Worm (Caenorhabditis elegans) whole organism, mixed stage, embryonic: ENCODE data around the gene srv-21.

Experiments
- M03D4.4 ChIP-seq: sonication (generic microtip); optimal IDR thresholded peaks from 2 replicates; lab custom pipeline; 2017; ENCODE audit warnings: mild to moderate bottlenecking, missing genetic modification characterization, missing compliant biosample characterization
- bed-3 ChIP-seq: fragments of 200-800 bp; sonication (Bioruptor generic); optimal IDR thresholded peaks from 3 replicates; lab custom pipeline; 2018; ENCODE audit warnings: mild to moderate bottlenecking, missing genetic modification characterization, moderate library complexity, missing compliant biosample characterization
- ceh-39 ChIP-seq: fragments of 150-350 bp; optimal IDR thresholded peaks from 2 replicates; lab custom pipeline; 2014; ENCODE audit warnings: missing biosample characterization, missing genetic modification characterization
- ceh-43 ChIP-seq: fragments of 200-800 bp; sonication (Bioruptor generic); optimal IDR thresholded peaks from 2 replicates; lab custom pipeline; 2018; ENCODE audit warnings: mild to moderate bottlenecking, missing genetic modification characterization, moderate library complexity, missing compliant biosample characterization
- ceh-83 ChIP-seq: fragments of 200-800 bp; sonication (Bioruptor generic); optimal IDR thresholded peaks from 2 replicates; lab custom pipeline; 2018; ENCODE audit warnings: mild to moderate bottlenecking, missing genetic modification characterization, missing compliant biosample characterization
- ces-1 ChIP-seq: fragments of 150-350 bp; optimal IDR thresholded peaks from 2 replicates; lab custom pipeline; 2014; ENCODE audit warnings: missing biosample characterization, missing genetic modification reagents, missing genetic modification characterization
- drap-1 ChIP-seq: fragments of 200-800 bp; sonication (Bioruptor generic); optimal IDR thresholded peaks from 3 replicates; lab custom pipeline; 2018; ENCODE audit warnings: mild to moderate bottlenecking, missing genetic modification characterization, missing compliant biosample characterization
- elt-1 ChIP-seq: sonication (generic microtip); optimal IDR thresholded peaks from 2 replicates; lab custom pipeline; 2017; ENCODE audit warnings: missing genetic modification characterization, mild to moderate bottlenecking, missing compliant biosample characterization, antibody characterized with exemption, moderate library complexity, borderline replicate concordance; ENCODE audit not compliant: insufficient read depth
- elt-3 ChIP-seq: fragments of 150-350 bp; optimal IDR thresholded peaks from 2 replicates; lab custom pipeline; 2014; ENCODE audit warnings: missing biosample characterization, missing genetic modification characterization
- flh-1 ChIP-seq: fragments of 200-800 bp; sonication (Bioruptor generic); optimal IDR thresholded peaks from 2 replicates; lab custom pipeline; 2018; ENCODE audit warnings: mild to moderate bottlenecking, missing genetic modification characterization, moderate library complexity, missing compliant biosample characterization
- ham-2 ChIP-seq: fragments of 200-800 bp; sonication (Bioruptor generic); optimal IDR thresholded peaks from 2 replicates; lab custom pipeline; 2018; ENCODE audit warnings: mild to moderate bottlenecking, missing genetic modification characterization, missing compliant biosample characterization
- hlh-1 ChIP-seq: fragments of 150-350 bp; optimal IDR thresholded peaks from 2 replicates; lab custom pipeline; 2014; ENCODE audit warnings: missing biosample characterization, missing genetic modification reagents, missing genetic modification characterization
- lin-13 ChIP-seq: fragments of 150-350 bp; optimal IDR thresholded peaks from 2 replicates; lab custom pipeline; 2014; ENCODE audit warnings: missing biosample characterization, missing genetic modification characterization
- lin-32 ChIP-seq: fragments of 200-800 bp; sonication (Bioruptor generic); optimal IDR thresholded peaks from 2 replicates; lab custom pipeline; 2018; ENCODE audit warnings: mild to moderate bottlenecking, missing genetic modification characterization, missing compliant biosample characterization
- lsy-2 ChIP-seq: fragments of 150-350 bp; optimal IDR thresholded peaks from 2 replicates; lab custom pipeline; 2014; ENCODE audit warnings: missing biosample characterization, missing genetic modification characterization
- mab-5 ChIP-seq: fragments of 150-350 bp; optimal IDR thresholded peaks from 2 replicates; lab custom pipeline; 2014; ENCODE audit warnings: missing biosample characterization, missing genetic modification characterization
- mep-1 ChIP-seq: fragments of 150-350 bp; optimal IDR thresholded peaks from 2 replicates; lab custom pipeline; 2017; ENCODE audit warnings: missing biosample characterization, missing genetic modification reagents, missing genetic modification characterization, inconsistent platforms
- mls-2 ChIP-seq: sonication (generic microtip); optimal IDR thresholded peaks from 2 replicates; lab custom pipeline; 2016; ENCODE audit warnings: mild to moderate bottlenecking, missing genetic modification characterization, moderate library complexity, missing compliant biosample characterization
- nhr-12 ChIP-seq: fragments of 150-350 bp; optimal IDR thresholded peaks from 2 replicates; lab custom pipeline; 2014; ENCODE audit warnings: missing biosample characterization, missing genetic modification characterization
- nhr-2 ChIP-seq: fragments of 150-350 bp; optimal IDR thresholded peaks from 2 replicates; lab custom pipeline; 2014; ENCODE audit warnings: missing biosample characterization, missing genetic modification characterization
- nhr-237 ChIP-seq: fragments of 150-350 bp; optimal IDR thresholded peaks from 2 replicates; lab custom pipeline; 2014; ENCODE audit warnings: missing biosample characterization, missing genetic modification characterization
- nhr-28 ChIP-seq: fragments of 150-350 bp; optimal IDR thresholded peaks from 2 replicates; lab custom pipeline; 2014; ENCODE audit warnings: missing biosample characterization, missing genetic modification characterization
- nhr-76 ChIP-seq: sonication (generic microtip); optimal IDR thresholded peaks from 2 replicates; lab custom pipeline; 2017; ENCODE audit warnings: missing biosample characterization, missing genetic modification characterization
- sem-2 ChIP-seq: fragments of 200-800 bp; sonication (Bioruptor generic); optimal IDR thresholded peaks from 2 replicates; lab custom pipeline; 2018; ENCODE audit warnings: mild to moderate bottlenecking, missing genetic modification characterization, missing compliant biosample characterization
- snpc-4 ChIP-seq: fragments of 150-350 bp; optimal IDR thresholded peaks from 2 replicates; lab custom pipeline; 2014; ENCODE audit warnings: missing biosample characterization, missing genetic modification characterization
- sptf-1 ChIP-seq: sonication (generic microtip); optimal IDR thresholded peaks from 2 replicates; lab custom pipeline; 2017; ENCODE audit warnings: mild to moderate bottlenecking, missing genetic modification characterization, moderate library complexity, missing compliant biosample characterization
- tbx-8 ChIP-seq: fragments of 200-800 bp; sonication (Bioruptor generic); optimal IDR thresholded peaks from 2 replicates; lab custom pipeline; 2018; ENCODE audit warnings: mild to moderate bottlenecking, missing genetic modification characterization, moderate library complexity, missing compliant biosample characterization
- unc-39 ChIP-seq: fragments of 150-350 bp; optimal IDR thresholded peaks from 2 replicates; lab custom pipeline; 2014; ENCODE audit warnings: missing biosample characterization, missing genetic modification characterization
- unc-62 ChIP-seq: fragments of 150-350 bp; optimal IDR thresholded peaks from 2 replicates; lab custom pipeline; 2014; ENCODE audit warnings: missing biosample characterization, missing genetic modification reagents, missing genetic modification characterization
- zip-8 ChIP-seq: fragments of 150-350 bp; optimal IDR thresholded peaks from 2 replicates; lab custom pipeline; 2014; ENCODE audit warnings: missing biosample characterization, missing genetic modification characterization
- ztf-11 ChIP-seq: fragments of 150-350 bp; optimal IDR thresholded peaks from 2 replicates; lab custom pipeline; 2014; ENCODE audit warnings: missing biosample characterization, missing genetic modification characterization

The srv-21 gene

DNA sequence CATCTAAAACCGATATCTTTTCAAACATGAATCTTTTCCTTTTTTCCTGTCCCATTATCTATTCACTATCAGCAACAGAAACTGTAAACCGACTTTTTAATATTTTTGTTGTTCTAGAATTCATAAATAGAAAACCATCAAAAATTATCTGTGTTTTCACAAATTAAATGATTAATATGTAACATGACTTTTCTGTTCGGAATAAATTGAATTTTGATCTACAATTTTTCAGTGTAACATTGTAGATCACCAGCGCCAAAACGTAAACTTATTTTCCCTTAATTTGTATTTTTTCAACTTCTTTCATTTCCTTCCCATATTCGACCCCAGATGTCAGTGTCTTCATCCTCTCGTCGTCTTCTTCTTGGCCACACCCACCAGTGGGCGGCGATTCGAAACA is 14.1 kb upstream of the srv-21 start, which contains the start of gene H04M03.3:
H04M03.3 (plus strand) TSS at position 301 of the 400 bp plus-strand sequence.
- TF ChIP-seq ceh-83 (GFP tag; lab: Kevin White, UChicago) = no peak
- TF ChIP-seq nhr-237 = no peak
- no peak for TF ChIP-seq nhr-28 (tag; lab: Kevin White, UChicago)
- TF ChIP-seq snpc-4 (tag; lab: Kevin White, UChicago) = no peak
- no peak for TF ChIP-seq unc-39 (tag; lab: Kevin White, UChicago)
- TF ChIP-seq mep-1 (tag; lab: Kevin White, UChicago) = no peak
- no peak for TF ChIP-seq ces-1
- TF ChIP-seq ztf-11 (tag; lab: Kevin White, UChicago) = no peak
- TF ChIP-seq hlh-1 (tag; lab: Kevin White, UChicago) = no peak

DNA sequence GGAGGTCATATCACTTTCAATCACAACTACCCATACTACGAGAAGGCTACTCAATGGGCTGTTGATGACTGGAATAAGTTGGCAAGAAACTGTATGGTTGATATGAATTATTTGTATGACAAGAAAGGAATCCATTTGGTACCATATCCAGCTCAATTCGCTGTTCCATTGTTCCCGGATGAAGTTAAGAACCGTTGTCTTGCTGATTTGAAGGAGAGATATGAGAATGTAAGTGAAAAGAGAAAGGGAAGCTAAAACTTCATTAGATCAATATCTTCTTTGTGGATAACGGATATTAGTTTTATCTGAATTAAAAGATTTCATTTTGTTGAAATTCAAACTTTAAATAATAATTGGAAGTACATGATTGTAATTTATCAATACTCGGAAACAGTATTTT is 9.5 kb upstream of the srv-21 start:
- TF ChIP-seq nhr-12 (tag; lab: Kevin White, UChicago) = no peak
- no peak for TF ChIP-seq bed-3
- TF ChIP-seq mab-5 (tag; lab: Kevin White, UChicago) = no peak
- TF ChIP-seq ceh-83 (GFP tag; lab: Kevin White, UChicago) = no peak
- TF ChIP-seq sem-2 (GFP tag; lab: Kevin White, UChicago) = no peak
- TF ChIP-seq ceh-39 (tag; lab: Kevin White, UChicago) = no peak
- no peak for TF ChIP-seq ztf-11 (tag; lab: Kevin White, UChicago)
- TF ChIP-seq mls-2 (tag; lab: Kevin White, UChicago) = no peak
- no peak for TF ChIP-seq tbx-8 (GFP tag; lab: Kevin White, UChicago)
- TF ChIP-seq M03D4.4 (tag; lab: Kevin White, UChicago) = no peak
- no peak for TF ChIP-seq nhr-76 (tag; lab: Kevin White, UChicago)
- no peak for TF ChIP-seq hlh-1 (tag; lab: Kevin White, UChicago)
- TF ChIP-seq nhr-237 = no peak

DNA sequence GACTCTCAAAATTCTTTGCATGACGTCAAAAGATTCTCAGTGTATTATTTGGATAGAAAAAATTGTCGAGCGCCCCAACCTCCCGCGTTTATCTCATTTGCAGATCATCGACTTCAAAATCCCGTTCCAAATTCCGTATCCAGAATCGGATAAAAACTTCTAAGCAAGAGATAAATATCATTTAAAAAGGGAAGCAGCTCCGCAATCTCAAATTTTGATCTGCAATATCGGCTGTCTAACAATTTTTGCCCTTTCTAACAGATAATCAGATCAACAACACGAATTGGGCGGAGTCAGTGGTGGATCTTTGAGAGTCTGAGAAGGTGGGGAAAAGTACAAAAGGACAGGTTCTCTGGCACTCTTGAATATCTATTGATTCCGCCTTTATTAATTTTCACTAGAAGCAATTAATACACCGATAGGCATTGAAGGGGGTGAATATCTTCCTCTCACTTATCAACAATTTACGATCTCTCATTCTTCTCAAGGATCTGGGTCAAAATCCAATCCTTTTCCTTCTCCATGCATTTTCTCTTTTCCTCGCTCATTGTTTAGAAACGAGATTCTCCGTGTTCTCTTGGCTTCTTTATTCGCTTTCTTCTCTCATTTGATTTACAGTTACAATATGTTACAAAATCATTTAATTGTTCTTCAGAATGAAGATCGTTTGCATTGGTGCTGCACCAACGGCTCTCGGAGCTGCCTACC is 8.2 kb upstream of the srv-21 start, which contains the start of gene glf-1:
glf-1 (plus strand) TSS at position 656 of the 708 bp plus-strand sequence.
- no peak for TF ChIP-seq zip-8 (tag; lab: Kevin White, UChicago)
- peak; percentile 78 for TF ChIP-seq elt-1 (tag; lab: Kevin White, UChicago)
- TF ChIP-seq hlh-1 (tag; lab: Kevin White, UChicago) = no peak
- TF ChIP-seq nhr-76 (tag; lab: Kevin White, UChicago) = no peak

DNA sequence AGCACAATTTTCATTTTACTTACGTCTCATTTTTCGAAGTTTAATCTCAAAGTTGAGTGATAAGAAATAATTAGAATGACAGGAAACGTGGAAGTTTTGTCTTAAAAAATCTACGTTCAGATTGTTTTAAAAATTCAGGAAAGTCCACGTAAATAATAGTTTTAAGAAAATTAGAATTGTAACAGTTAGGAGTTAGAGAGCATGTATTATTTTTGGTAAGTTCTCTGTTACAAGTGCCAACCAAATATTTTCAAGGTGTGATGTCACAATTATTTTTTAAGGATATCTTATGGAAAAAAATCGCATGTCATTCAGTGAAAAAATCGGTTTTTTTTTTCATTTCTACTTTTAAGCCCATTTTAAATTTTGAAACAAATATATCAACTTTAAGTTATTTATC is 7.4 kb upstream of the srv-21 start, which contains the start of gene H04M03.11:
H04M03.11 (minus strand) TSS at position 101 of the 400 bp plus-strand sequence.
- TF ChIP-seq ceh-39 (tag; lab: Kevin White, UChicago) = no peak
- no peak for TF ChIP-seq tbx-8 (GFP tag; lab: Kevin White, UChicago)

DNA sequence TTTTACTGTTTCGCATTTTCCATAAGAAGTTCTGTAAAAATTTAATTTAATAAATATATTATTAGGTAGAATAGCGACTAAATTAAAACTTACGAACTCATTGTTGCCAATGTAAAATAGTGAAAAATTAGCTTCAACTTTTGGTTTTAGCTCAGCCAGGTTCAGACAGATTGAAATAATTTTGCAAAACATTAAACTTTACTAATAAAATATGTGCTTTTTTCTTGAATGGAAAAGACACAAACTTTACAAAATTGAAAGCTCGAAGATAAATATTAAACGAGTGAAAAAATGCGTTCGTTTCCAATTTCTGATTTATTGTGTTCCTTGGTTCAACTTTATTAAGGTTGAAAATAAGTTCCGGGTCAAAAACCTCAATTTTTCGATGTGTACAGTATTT is 2.7 kb upstream of the srv-21 start, which contains the start of gene srv-22:
srv-22 (minus strand) TSS at position 101 of the 400 bp plus-strand sequence.
- TF ChIP-seq flh-1 (GFP tag; lab: Kevin White, UChicago) = no peak
- TF ChIP-seq lin-32 = no peak
- no peak for TF ChIP-seq sptf-1
- TF ChIP-seq nhr-76 (tag; lab: Kevin White, UChicago) = no peak
- TF ChIP-seq lin-13 = no peak
- no peak for TF ChIP-seq lsy-2 (tag; lab: Kevin White, UChicago)
- no peak for TF ChIP-seq mep-1 (tag; lab: Kevin White, UChicago)
- TF ChIP-seq unc-62 (GFP tag; lab: Kevin White, UChicago) = no peak
- TF ChIP-seq ceh-43 (GFP tag; lab: Kevin White, UChicago) = no peak
- TF ChIP-seq tbx-8 (GFP tag; lab: Kevin White, UChicago) = no peak
- TF ChIP-seq sem-2 (GFP tag; lab: Kevin White, UChicago) = no peak
- no peak for TF ChIP-seq ceh-39 (tag; lab: Kevin White, UChicago)
- TF ChIP-seq ham-2 (GFP tag; lab: Kevin White, UChicago) = no peak
- no peak for TF ChIP-seq bed-3
- no peak for TF ChIP-seq nhr-2 (tag; lab: Kevin White, UChicago)
- TF ChIP-seq zip-8 (tag; lab: Kevin White, UChicago) = no peak
- no peak for TF ChIP-seq drap-1 (GFP tag; lab: Kevin White, UChicago)
- no peak for TF ChIP-seq elt-3 (tag; lab: Kevin White, UChicago)
- no peak for TF ChIP-seq M03D4.4 (tag; lab: Kevin White, UChicago)
- TF ChIP-seq mls-2 (tag; lab: Kevin White, UChicago) = no peak
